Worm (Caenorhabditis elegans) whole organism, midembryonic: ENCODE measurements around the gene col-144.

Source experiments
- T22C8.4 ChIP-seq: fragments of 200-800 bp; sonication (Bioruptor generic); IDR thresholded peaks from 2 replicates; pipeline ENCODE4 v1.3.6; 2022; ENCODE audit warnings: missing genetic modification characterization, missing compliant biosample characterization
- cog-1 ChIP-seq: sonication (generic microtip); optimal IDR thresholded peaks from 2 replicates; lab custom pipeline; 2016; ENCODE audit warnings: missing genetic modification characterization, missing compliant biosample characterization
- flt-1 ChIP-seq: fragments of 200-800 bp; sonication (Bioruptor generic); IDR thresholded peaks from 2 replicates; pipeline ENCODE4 v1.3.6; 2022; ENCODE audit warnings: missing genetic modification characterization, missing compliant biosample characterization
- klf-2 ChIP-seq: fragments of 200-800 bp; sonication (Bioruptor generic); conservative IDR thresholded peaks from 2 replicates; pipeline ENCODE4 v1.3.6; 2022; ENCODE audit warnings: missing genetic modification reagents, missing genetic modification characterization, missing compliant biosample characterization
- med-1 ChIP-seq: sonication (generic microtip); optimal IDR thresholded peaks from 2 replicates; lab custom pipeline; 2017; ENCODE audit warnings: missing genetic modification characterization, mild to moderate bottlenecking, missing compliant biosample characterization, antibody characterized with exemption, missing genetic modification reagents; ENCODE audit not compliant: insufficient read depth
- ref-1 ChIP-seq: fragments of 200-800 bp; sonication (Bioruptor generic); conservative IDR thresholded peaks from 2 replicates; pipeline ENCODE4 v1.3.6; 2022; ENCODE audit warnings: missing genetic modification reagents, missing genetic modification characterization, missing compliant biosample characterization
- tab-1 ChIP-seq: fragments of 200-800 bp; sonication (Bioruptor generic); IDR thresholded peaks from 2 replicates; pipeline ENCODE4 v1.3.6; 2022; ENCODE audit warnings: missing genetic modification characterization, missing compliant biosample characterization
- ztf-23 ChIP-seq: fragments of 200-800 bp; sonication (Bioruptor generic); IDR thresholded peaks from 2 replicates; pipeline ENCODE4 v1.3.6; 2022; ENCODE audit warnings: missing genetic modification reagents, missing genetic modification characterization, missing compliant biosample characterization
- ztf-29 ChIP-seq: fragments of 200-800 bp; sonication (Bioruptor generic); IDR thresholded peaks from 2 replicates; pipeline ENCODE4 v1.3.6; 2022; ENCODE audit warnings: missing genetic modification reagents, missing genetic modification characterization, missing compliant biosample characterization

The col-144 gene

DNA sequence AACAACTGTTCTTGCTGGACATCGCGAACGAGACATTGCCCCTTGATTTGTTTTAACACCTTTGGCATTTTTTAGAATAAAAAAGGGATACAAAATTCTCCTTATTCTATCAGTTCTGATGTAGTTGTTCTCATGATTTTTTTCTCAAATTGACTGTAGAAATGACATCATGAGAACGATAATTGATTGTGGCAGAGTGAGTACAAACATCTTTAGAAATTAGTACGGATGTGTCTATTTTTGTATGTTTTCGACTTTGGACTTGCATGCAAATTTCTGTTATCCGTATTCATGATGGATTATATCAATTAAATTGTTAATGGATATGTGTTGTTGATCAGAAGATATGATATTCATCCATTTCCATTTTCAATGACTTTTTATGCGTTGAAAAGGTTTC, 12.3 kb downstream of the col-144 start:
- TF ChIP-seq med-1 (GFP tag; lab: Kevin White, UChicago): no peak
- TF ChIP-seq T22C8.4 (GFP tag; lab: Robert Waterston, UW): no peak

- TF ChIP-seq med-1 (GFP tag; lab: Kevin White, UChicago) (no peak), ref-1 (no peak), ztf-23 (GFP tag; lab: Robert Waterston, UW) (no peak), flt-1 (GFP tag; lab: Robert Waterston, UW) (no peak)
Measured at ce11 chrV:9146849-9147557, 13.4 kb downstream of the col-144 start, which contains the start of gene spl-2. TSS of gene spl-2 (minus strand) at chrV:9146899.

- TF ChIP-seq tab-1 (GFP tag; lab: Robert Waterston, UW) (no peak), flt-1 (GFP tag; lab: Robert Waterston, UW) (no peak), ztf-29 (GFP tag; lab: Robert Waterston, UW) (no peak), ztf-23 (GFP tag; lab: Robert Waterston, UW) (no peak), klf-2 (GFP tag; lab: Robert Waterston, UW) (no peak), T22C8.4 (GFP tag; lab: Robert Waterston, UW) (no peak), ref-1 (no peak), cog-1 (tag; lab: Kevin White, UChicago) (no peak), med-1 (GFP tag; lab: Kevin White, UChicago) (no peak)
Measured at ce11 chrV:9146196-9146595, 14.2 kb downstream of the col-144 start.

- TF ChIP-seq T22C8.4 (GFP tag; lab: Robert Waterston, UW): no peak
- no peak for TF ChIP-seq ztf-29 (GFP tag; lab: Robert Waterston, UW)
- no peak for TF ChIP-seq flt-1 (GFP tag; lab: Robert Waterston, UW)
- TF ChIP-seq tab-1 (GFP tag; lab: Robert Waterston, UW): no peak
- TF ChIP-seq ztf-23 (GFP tag; lab: Robert Waterston, UW): no peak
- no peak for TF ChIP-seq med-1 (GFP tag; lab: Kevin White, UChicago)
- no peak for TF ChIP-seq cog-1 (tag; lab: Kevin White, UChicago)
Measured at ce11 chrV:9143896-9144295, 16.5 kb downstream of the col-144 start.

DNA sequence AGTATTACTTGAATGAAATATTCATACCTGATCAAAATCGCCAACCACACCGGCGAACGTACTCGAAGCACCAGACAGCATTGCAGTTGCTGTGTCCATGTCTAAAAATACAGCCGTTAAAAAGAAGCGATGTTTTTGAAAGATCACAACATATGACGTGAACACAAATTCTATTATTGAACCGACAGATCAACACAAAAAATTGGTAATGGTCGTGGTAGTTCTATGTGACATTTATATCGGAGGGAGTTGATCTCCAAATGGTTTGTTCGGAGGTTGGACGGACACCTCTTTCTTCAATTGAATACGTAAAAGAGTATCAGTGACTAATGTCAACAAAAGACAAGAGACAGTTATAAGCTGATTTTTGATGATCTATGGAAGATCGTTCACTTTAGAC, 19.1 kb downstream of the col-144 start, which contains the start of gene pitr-3:
pitr-3 (minus strand) TSS at position 101 of the 400 bp plus-strand sequence.
- TF ChIP-seq tab-1 (GFP tag; lab: Robert Waterston, UW): no peak
- no peak for TF ChIP-seq flt-1 (GFP tag; lab: Robert Waterston, UW)

- TF ChIP-seq tab-1 (GFP tag; lab: Robert Waterston, UW): no peak
- TF ChIP-seq med-1 (GFP tag; lab: Kevin White, UChicago): no peak
- no peak for TF ChIP-seq ref-1
Measured at ce11 chrV:9137618-9138017, 22.8 kb downstream of the col-144 start, which contains the start of gene pitr-2. TSS of gene pitr-2 (minus strand) at chrV:9137718.

DNA sequence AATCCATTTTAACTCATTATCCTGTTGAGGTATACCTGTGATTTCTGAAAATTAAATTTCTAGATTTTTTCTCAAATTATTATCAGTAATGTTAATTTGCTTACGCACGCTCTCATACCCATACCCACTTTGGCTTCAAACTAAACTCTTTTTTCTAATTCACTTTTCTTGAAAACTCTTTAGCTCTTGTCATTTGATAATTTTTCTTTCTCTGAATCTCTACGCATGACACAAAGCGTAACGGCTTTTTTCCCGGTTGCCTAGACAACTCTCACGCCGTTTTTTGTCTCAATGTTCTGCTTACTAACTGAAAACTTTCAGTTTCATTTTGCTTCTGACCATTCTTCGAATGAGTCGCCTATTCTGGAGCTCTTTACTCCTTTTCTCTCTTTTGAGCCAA, 26.5 kb downstream of the col-144 start, which contains the start of gene B0222.1:
B0222.1 (plus strand) TSS at position 306 of the 400 bp plus-strand sequence.
- no peak for TF ChIP-seq med-1 (GFP tag; lab: Kevin White, UChicago)
- TF ChIP-seq flt-1 (GFP tag; lab: Robert Waterston, UW): no peak
- TF ChIP-seq tab-1 (GFP tag; lab: Robert Waterston, UW): no peak
- no peak for TF ChIP-seq ztf-29 (GFP tag; lab: Robert Waterston, UW)
- no peak for TF ChIP-seq ztf-23 (GFP tag; lab: Robert Waterston, UW)
- no peak for TF ChIP-seq cog-1 (tag; lab: Kevin White, UChicago)

- TF ChIP-seq ztf-23 (GFP tag; lab: Robert Waterston, UW) (no peak), tab-1 (GFP tag; lab: Robert Waterston, UW) (no peak), flt-1 (GFP tag; lab: Robert Waterston, UW) (no peak), cog-1 (tag; lab: Kevin White, UChicago) (no peak), ref-1 (no peak), T22C8.4 (GFP tag; lab: Robert Waterston, UW) (no peak), med-1 (GFP tag; lab: Kevin White, UChicago) (no peak), ztf-29 (GFP tag; lab: Robert Waterston, UW) (no peak), klf-2 (GFP tag; lab: Robert Waterston, UW) (no peak)
Measured at ce11 chrV:9132043-9132442, 28.4 kb downstream of the col-144 start, which contains the start of gene F21C10.1. TSS of gene F21C10.1 (plus strand) at chrV:9132343.

DNA sequence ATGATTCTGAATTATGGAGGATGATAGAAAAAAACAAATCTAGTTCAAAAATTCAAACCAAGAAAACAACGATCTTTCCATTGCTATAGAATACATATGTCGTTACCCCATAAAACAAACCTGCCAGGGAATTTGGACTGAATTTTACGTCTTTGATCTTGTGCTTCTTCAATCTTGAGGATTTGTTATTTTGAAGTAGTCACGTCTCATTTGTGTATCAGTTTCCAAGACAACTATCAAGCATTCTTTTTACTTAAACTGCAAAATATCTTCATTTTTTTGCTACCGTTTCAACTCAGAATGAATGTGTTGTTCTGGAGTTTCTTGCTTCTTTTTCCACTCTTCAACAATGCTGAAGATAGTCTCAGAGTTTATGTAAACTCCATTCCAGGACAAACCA, 29.7 kb downstream of the col-144 start, which contains the start of gene F21C10.19:
F21C10.19 (plus strand) TSS at position 301 of the 400 bp plus-strand sequence.
- TF ChIP-seq ref-1: no peak
- no peak for TF ChIP-seq ztf-29 (GFP tag; lab: Robert Waterston, UW)
- no peak for TF ChIP-seq tab-1 (GFP tag; lab: Robert Waterston, UW)
- no peak for TF ChIP-seq klf-2 (GFP tag; lab: Robert Waterston, UW)
- no peak for TF ChIP-seq cog-1 (tag; lab: Kevin White, UChicago)
- TF ChIP-seq med-1 (GFP tag; lab: Kevin White, UChicago): no peak
- TF ChIP-seq ztf-23 (GFP tag; lab: Robert Waterston, UW): no peak
- TF ChIP-seq T22C8.4 (GFP tag; lab: Robert Waterston, UW): no peak
- TF ChIP-seq flt-1 (GFP tag; lab: Robert Waterston, UW): no peak

- TF ChIP-seq ztf-23 (GFP tag; lab: Robert Waterston, UW): no peak
- TF ChIP-seq tab-1 (GFP tag; lab: Robert Waterston, UW): no peak
- TF ChIP-seq cog-1 (tag; lab: Kevin White, UChicago): no peak
- TF ChIP-seq med-1 (GFP tag; lab: Kevin White, UChicago): no peak
- no peak for TF ChIP-seq ref-1
- no peak for TF ChIP-seq T22C8.4 (GFP tag; lab: Robert Waterston, UW)
- no peak for TF ChIP-seq flt-1 (GFP tag; lab: Robert Waterston, UW)
- TF ChIP-seq klf-2 (GFP tag; lab: Robert Waterston, UW): no peak
- TF ChIP-seq ztf-29 (GFP tag; lab: Robert Waterston, UW): no peak
Measured at ce11 chrV:9128562-9128961, 31.9 kb downstream of the col-144 start.
